Worm (Caenorhabditis elegans): Measurements from ENCODE around the gene C05C10.7.

DNA sequence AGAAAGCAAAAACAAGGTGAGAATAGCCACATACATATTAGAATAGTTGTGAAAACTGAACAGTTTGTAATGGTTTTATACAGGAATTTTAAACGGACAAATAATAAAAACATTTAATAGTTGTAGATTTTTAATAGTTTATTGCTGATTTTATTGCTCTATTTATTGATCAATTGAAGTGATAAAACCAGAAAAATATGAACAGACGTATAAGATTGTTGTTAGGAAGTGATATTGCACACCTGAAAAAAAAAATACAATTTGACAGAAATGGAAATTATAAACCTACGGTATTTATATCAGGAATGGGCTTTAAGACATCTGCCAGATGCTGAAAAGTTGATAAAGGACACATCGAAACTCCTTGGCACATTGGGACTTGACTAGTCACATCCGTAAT is 20.9 kb downstream of the C05C10.7 start, which contains the start of gene C05C10.8:
- no peak for TF ChIP-seq nhr-12 (tag; optimal IDR thresholded peaks at IDR 0.05)
- TF ChIP-seq skn-1 (tag; optimal IDR thresholded peaks at IDR 0.05) = no peak
- no peak for TF ChIP-seq nhr-25 (tag; optimal IDR thresholded peaks at IDR 0.05)
- TF ChIP-seq egl-27 (tag; optimal IDR thresholded peaks at IDR 0.05) = no peak
